Worm (Caenorhabditis elegans): ENCODE data around the gene K04B12.2.

DNA sequence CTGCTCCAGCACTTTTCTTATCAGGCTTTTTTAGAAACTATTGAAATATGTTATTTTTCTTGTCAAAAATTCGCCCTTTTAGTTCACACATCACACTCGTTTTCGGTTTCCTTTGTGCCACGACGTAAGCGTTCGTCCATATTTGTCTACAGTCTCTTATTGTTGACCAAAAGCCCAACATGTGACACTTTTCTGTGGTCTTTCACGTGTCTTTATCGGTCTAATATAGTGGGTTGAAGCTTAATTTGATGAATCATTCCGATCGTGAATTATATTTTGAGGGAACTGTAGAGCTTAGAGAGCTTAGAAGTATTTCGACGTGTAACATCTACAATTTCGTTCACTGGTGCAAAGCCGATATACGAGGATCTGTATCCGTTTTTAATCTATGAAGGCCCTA lies 33.5 kb downstream of the K04B12.2 start:
- TF ChIP-seq unc-39 (tag; optimal IDR thresholded peaks at IDR 0.05) (no peak), elt-3 (tag; optimal IDR thresholded peaks at IDR 0.05) (no peak), zip-8 (tag; optimal IDR thresholded peaks at IDR 0.05) (no peak), bed-3 (GFP tag; optimal IDR thresholded peaks at IDR 0.05) (no peak), nhr-237 (tag; optimal IDR thresholded peaks at IDR 0.05) (no peak), unc-62 (GFP tag; optimal IDR thresholded peaks at IDR 0.05) (no peak)
